Fruit fly (Drosophila melanogaster): ENCODE measurements around the gene Vps60.

Gene Vps60

dm6 chr3L:17579626-17580025 lies 41.8 kb downstream of the Vps60 start:
- TF ChIP-seq CG9948 (tag; optimal IDR thresholded peaks at IDR 0.05) (no peak), CG13204 (GFP tag; optimal IDR thresholded peaks at IDR 0.05) (peak; percentile 23)

dm6 chr3L:17579121-17579520 lies 42.3 kb downstream of the Vps60 start:
- TF ChIP-seq CG15710 (tag; optimal IDR thresholded peaks at IDR 0.05) (peak; percentile 18), CG9948 (tag; optimal IDR thresholded peaks at IDR 0.05) (peak; percentile 80), Snoo (tag; optimal IDR thresholded peaks at IDR 0.05) (peak; percentile 26), fd96Ca (GFP tag; IDR thresholded peaks at IDR 0.05) (no peak), CG34367 (tag; optimal IDR thresholded peaks at IDR 0.05) (peak; percentile 29), CG10348 (GFP tag; IDR thresholded peaks at IDR 0.05) (no peak), CG13204 (GFP tag; optimal IDR thresholded peaks at IDR 0.05) (no peak), Pif1A (GFP tag; optimal IDR thresholded peaks at IDR 0.05) (peak; percentile 26), CG17806 (tag; optimal IDR thresholded peaks at IDR 0.05) (peak; percentile 53), Pif1B (GFP tag; optimal IDR thresholded peaks at IDR 0.05) (peak; percentile 2), CG14655 (GFP tag; optimal IDR thresholded peaks at IDR 0.05) (peak; percentile 14)

dm6 chr3L:17578413-17578812 lies 43.0 kb downstream of the Vps60 start:
- TF ChIP-seq fd96Ca (GFP tag; IDR thresholded peaks at IDR 0.05) = no peak
- TF ChIP-seq gl (tag; optimal IDR thresholded peaks at IDR 0.05) = peak; percentile 92
- TF ChIP-seq rn (GFP tag; IDR thresholded peaks at IDR 0.05) = no peak; the same call in 1 of the 2 replicates
- peak; percentile 98 for TF ChIP-seq CG15710 (tag; optimal IDR thresholded peaks at IDR 0.05)
- peak; percentile 82 for TF ChIP-seq CG8301 (tag; optimal IDR thresholded peaks at IDR 0.05)
- peak; percentile 66 for TF ChIP-seq Ets98B (GFP tag; IDR thresholded peaks at IDR 0.05)
- peak; percentile 86 for TF ChIP-seq Pif1A (GFP tag; optimal IDR thresholded peaks at IDR 0.05)
- peak; percentile 80 for TF ChIP-seq Pif1B (GFP tag; optimal IDR thresholded peaks at IDR 0.05)
- TF ChIP-seq CG14655 (GFP tag; optimal IDR thresholded peaks at IDR 0.05) = peak; percentile 91
- TF ChIP-seq CG32121 (GFP tag; IDR thresholded peaks at IDR 0.05) = peak; percentile 66
- TF ChIP-seq Snoo (tag; optimal IDR thresholded peaks at IDR 0.05) = peak; percentile 71
- peak; percentile 100 for TF ChIP-seq CG9948 (tag; optimal IDR thresholded peaks at IDR 0.05)
- TF ChIP-seq CG4496 (GFP tag; IDR thresholded peaks at IDR 0.05) = peak; percentile 83
- peak; percentile 99 for TF ChIP-seq CG17806 (tag; optimal IDR thresholded peaks at IDR 0.05)
- no peak for TF ChIP-seq CG10348 (GFP tag; IDR thresholded peaks at IDR 0.05)
- TF ChIP-seq D1 (tag; optimal IDR thresholded peaks at IDR 0.05) = peak; percentile 99
- TF ChIP-seq CG8159 (tag; optimal IDR thresholded peaks at IDR 0.05) = peak; percentile 99
- TF ChIP-seq CG13204 (GFP tag; optimal IDR thresholded peaks at IDR 0.05) = peak; percentile 34
- peak; percentile 98 for TF ChIP-seq CG34367 (tag; optimal IDR thresholded peaks at IDR 0.05)
- peak; percentile 44 for TF ChIP-seq EcR (GFP tag; optimal IDR thresholded peaks at IDR 0.05)
- peak; percentile 69 for TF ChIP-seq CG12605 (GFP tag; IDR thresholded peaks at IDR 0.05)

- peak; percentile 54 for TF ChIP-seq CG8301 (tag; optimal IDR thresholded peaks at IDR 0.05)
- TF ChIP-seq gl (tag; optimal IDR thresholded peaks at IDR 0.05) = no peak
- TF ChIP-seq Pif1B (GFP tag; optimal IDR thresholded peaks at IDR 0.05) = peak; percentile 56
- TF ChIP-seq fd96Ca (GFP tag; IDR thresholded peaks at IDR 0.05) = peak; percentile 69
- no peak for TF ChIP-seq CG34367 (tag; optimal IDR thresholded peaks at IDR 0.05)
- peak; percentile 83 for TF ChIP-seq CG13204 (GFP tag; optimal IDR thresholded peaks at IDR 0.05)
- peak; percentile 64 for TF ChIP-seq Snoo (tag; optimal IDR thresholded peaks at IDR 0.05)
- TF ChIP-seq CG4496 (GFP tag; IDR thresholded peaks at IDR 0.05) = peak; percentile 63; the same call in 2 of the 3 replicates
- peak; percentile 19; the same call in 1 of the 2 replicates for TF ChIP-seq CG32121 (GFP tag; IDR thresholded peaks at IDR 0.05)
- peak; percentile 35 for TF ChIP-seq Pif1A (GFP tag; optimal IDR thresholded peaks at IDR 0.05)
- TF ChIP-seq CG14655 (GFP tag; optimal IDR thresholded peaks at IDR 0.05) = peak; percentile 34
- peak; percentile 59 for TF ChIP-seq Ets98B (GFP tag; IDR thresholded peaks at IDR 0.05)
- TF ChIP-seq rn (GFP tag; IDR thresholded peaks at IDR 0.05) = no peak
- no peak for TF ChIP-seq CG12605 (GFP tag; IDR thresholded peaks at IDR 0.05)
- TF ChIP-seq EcR (GFP tag; optimal IDR thresholded peaks at IDR 0.05) = peak; percentile 95
These were observed 43.7 kb downstream of the Vps60 start for dm6 chr3L:17577530-17578351.

- peak; percentile 63 for TF ChIP-seq CG15710 (tag; optimal IDR thresholded peaks at IDR 0.05)
- peak; percentile 23 for TF ChIP-seq Pif1A (GFP tag; optimal IDR thresholded peaks at IDR 0.05)
- peak; percentile 74 for TF ChIP-seq CG17806 (tag; optimal IDR thresholded peaks at IDR 0.05)
- TF ChIP-seq CG32121 (GFP tag; IDR thresholded peaks at IDR 0.05) = no peak
- no peak for TF ChIP-seq Pif1B (GFP tag; optimal IDR thresholded peaks at IDR 0.05)
- no peak for TF ChIP-seq CG10348 (GFP tag; IDR thresholded peaks at IDR 0.05)
- peak; percentile 13 for TF ChIP-seq CG8301 (tag; optimal IDR thresholded peaks at IDR 0.05)
- no peak for TF ChIP-seq CG12605 (GFP tag; IDR thresholded peaks at IDR 0.05)
- no peak for TF ChIP-seq rn (GFP tag; IDR thresholded peaks at IDR 0.05)
- 0 out of 3 replicates have a peak, but pooled peaks have one; percentile 25 for TF ChIP-seq CG4496 (GFP tag; IDR thresholded peaks at IDR 0.05)
- peak; percentile 74 for TF ChIP-seq CG34367 (tag; optimal IDR thresholded peaks at IDR 0.05)
- TF ChIP-seq Snoo (tag; optimal IDR thresholded peaks at IDR 0.05) = no peak
- TF ChIP-seq fd96Ca (GFP tag; IDR thresholded peaks at IDR 0.05) = no peak
- no peak for TF ChIP-seq gl (tag; optimal IDR thresholded peaks at IDR 0.05)
- TF ChIP-seq CG8159 (tag; optimal IDR thresholded peaks at IDR 0.05) = peak; percentile 77
- TF ChIP-seq CG9948 (tag; optimal IDR thresholded peaks at IDR 0.05) = peak; percentile 82
- no peak for TF ChIP-seq EcR (GFP tag; optimal IDR thresholded peaks at IDR 0.05)
- TF ChIP-seq CG13204 (GFP tag; optimal IDR thresholded peaks at IDR 0.05) = no peak
- no peak for TF ChIP-seq Ets98B (GFP tag; IDR thresholded peaks at IDR 0.05)
- peak; percentile 50 for TF ChIP-seq CG14655 (GFP tag; optimal IDR thresholded peaks at IDR 0.05)
- TF ChIP-seq D1 (tag; optimal IDR thresholded peaks at IDR 0.05) = peak; percentile 60
These were observed 44.5 kb downstream of the Vps60 start for dm6 chr3L:17576886-17577271.
